Worm (Caenorhabditis elegans) whole organism, late embryonic: ENCODE results near the gene cpx-2.

Experiments
- C08G9.2 ChIP-seq: sonication (generic microtip); optimal IDR thresholded peaks from 2 replicates; lab custom pipeline; 2016; ENCODE audit warnings: mild to moderate bottlenecking, missing genetic modification characterization, moderate library complexity, missing compliant biosample characterization
- ceh-31 ChIP-seq: sonication (generic microtip); optimal IDR thresholded peaks from 2 replicates; lab custom pipeline; 2016; ENCODE audit warnings: missing genetic modification characterization, missing compliant biosample characterization
- ceh-34 ChIP-seq: sonication (generic microtip); optimal IDR thresholded peaks from 2 replicates; lab custom pipeline; 2016; ENCODE audit warnings: mild to moderate bottlenecking, missing genetic modification characterization, missing compliant biosample characterization
- madf-2 ChIP-seq: sonication (generic microtip); optimal IDR thresholded peaks from 2 replicates; lab custom pipeline; 2017; ENCODE audit warnings: missing genetic modification characterization, missing compliant biosample characterization
- nfya-1 ChIP-seq: sonication (generic microtip); optimal IDR thresholded peaks from 2 replicates; lab custom pipeline; 2017; ENCODE audit warnings: missing genetic modification characterization, mild to moderate bottlenecking, missing compliant biosample characterization, antibody characterized with exemption, moderate library complexity
- unc-42 ChIP-seq: sonication (generic microtip); optimal IDR thresholded peaks from 2 replicates; lab custom pipeline; 2016; ENCODE audit warnings: missing genotype, missing genetic modification characterization, missing compliant biosample characterization

The cpx-2 gene

ce11 chrX:13032610-13033009 is 38.4 kb downstream of the cpx-2 start, which contains the start of gene npr-10:
Gene npr-10, minus strand, starts transcription at chrX:13032710.
- TF ChIP-seq madf-2 (tag; lab: Kevin White, UChicago) (no peak), ceh-34 (tag; lab: Kevin White, UChicago) (no peak), C08G9.2 (tag; lab: Kevin White, UChicago) (no peak), nfya-1 (no peak)

ce11 chrX:13021446-13021845 is 49.6 kb downstream of the cpx-2 start:
- TF ChIP-seq ceh-31 (tag; lab: Kevin White, UChicago) (no peak), unc-42 (tag; lab: Kevin White, UChicago) (peak; percentile 66)
